Fruit fly (Drosophila melanogaster) whole organism, pupa: ENCODE results near the gene CG4592.

ENCODE experiments used
- CG10348 ChIP-seq: fragments of 200-800 bp; sonication (Bioruptor generic); IDR thresholded peaks from 2 replicates; pipeline ENCODE4 v1.3.6; 2022; ENCODE audit warnings: missing biosample characterization, missing genetic modification characterization
- CG13204 ChIP-seq: fragments of 200-800 bp; sonication (Bioruptor generic); optimal IDR thresholded peaks from 2 replicates; lab custom pipeline; 2018; ENCODE audit warnings: missing biosample characterization, mild to moderate bottlenecking, missing genetic modification characterization, moderate library complexity
- CG15710 ChIP-seq: fragments of 200-800 bp; sonication (Bioruptor generic); optimal IDR thresholded peaks from 2 replicates; lab custom pipeline; 2018; ENCODE audit warnings: missing biosample characterization, mild to moderate bottlenecking, missing genetic modification characterization, moderate library complexity
- CG17806 ChIP-seq: fragments of 200-800 bp; sonication (Bioruptor generic); optimal IDR thresholded peaks from 2 replicates; lab custom pipeline; 2018; ENCODE audit warnings: missing biosample characterization, mild to moderate bottlenecking, missing genetic modification characterization, moderate library complexity
- CG32121 ChIP-seq: fragments of 200-800 bp; sonication (Bioruptor generic); IDR thresholded peaks from 2 replicates; pipeline ENCODE4 v1.3.6; 2022; ENCODE audit warnings: missing biosample characterization, missing genetic modification characterization
- CG34367 ChIP-seq: fragments of 200-800 bp; sonication (Bioruptor generic); optimal IDR thresholded peaks from 2 replicates; lab custom pipeline; 2018; ENCODE audit warnings: missing biosample characterization, mild to moderate bottlenecking, missing genetic modification characterization
- CG8159 ChIP-seq: fragments of 200-800 bp; sonication (Bioruptor generic); optimal IDR thresholded peaks from 3 replicates; lab custom pipeline; 2018; ENCODE audit warnings: missing biosample characterization, mild to moderate bottlenecking, missing genetic modification characterization, moderate library complexity
- EcR ChIP-seq: fragments of 200-800 bp; sonication (Bioruptor generic); optimal IDR thresholded peaks from 3 replicates; lab custom pipeline; 2019; ENCODE audit warnings: missing biosample characterization, missing genetic modification characterization, mild to moderate bottlenecking, moderate library complexity, missing genetic modification reagents
- Ets98B ChIP-seq: fragments of 200-800 bp; sonication (Bioruptor generic); IDR thresholded peaks from 2 replicates; pipeline ENCODE4 v1.3.6; 2022; ENCODE audit warnings: missing biosample characterization, missing genetic modification characterization
- Pif1B ChIP-seq: fragments of 200-800 bp; sonication (Bioruptor generic); optimal IDR thresholded peaks from 3 replicates; lab custom pipeline; 2016; ENCODE audit warnings: missing biosample characterization, missing genetic modification characterization
- Snoo ChIP-seq: fragments of 200-800 bp; sonication (Bioruptor generic); optimal IDR thresholded peaks from 3 replicates; lab custom pipeline; 2017; ENCODE audit warnings: missing biosample characterization, mild to moderate bottlenecking, missing genetic modification characterization, inconsistent platforms
- fd96Ca ChIP-seq: fragments of 200-800 bp; sonication (Bioruptor generic); IDR thresholded peaks from 3 replicates; pipeline ENCODE4 v1.3.6; 2022; ENCODE audit warnings: missing biosample characterization, missing genetic modification characterization
- gl ChIP-seq: fragments of 200-800 bp; sonication (Bioruptor generic); optimal IDR thresholded peaks from 2 replicates; lab custom pipeline; 2018; ENCODE audit warnings: missing biosample characterization, mild to moderate bottlenecking, missing genetic modification characterization
- rn ChIP-seq: fragments of 200-800 bp; sonication (Bioruptor generic); IDR thresholded peaks from 2 replicates; pipeline ENCODE4 v1.3.6; 2022; ENCODE audit warnings: missing biosample characterization, missing genetic modification characterization

- no peak for TF ChIP-seq Pif1B (GFP tag; lab: Kevin White, UChicago)
- no peak for TF ChIP-seq EcR (GFP tag; lab: Kevin White, UChicago)
- no peak for TF ChIP-seq CG10348
- no peak for TF ChIP-seq Ets98B (GFP tag; lab: Robert Waterston, UW)
- no peak for TF ChIP-seq gl (tag; lab: Kevin White, UChicago)
- no peak for TF ChIP-seq fd96Ca (GFP tag; lab: Robert Waterston, UW)
- TF ChIP-seq CG8159 (tag; lab: Kevin White, UChicago): no peak
- TF ChIP-seq CG32121: no peak
- TF ChIP-seq CG13204: no peak
- TF ChIP-seq rn (GFP tag; lab: Robert Waterston, UW): no peak
- TF ChIP-seq CG17806 (tag; lab: Kevin White, UChicago): no peak
- TF ChIP-seq Snoo (tag; lab: Kevin White, UChicago): no peak
- TF ChIP-seq CG15710: no peak
- TF ChIP-seq CG34367: no peak
These were observed 27.1 kb downstream of the CG4592 start for dm6 chr2L:9948520-9948858.
